Fruit fly (Drosophila melanogaster): ENCODE results near the gene CG3558.
A peak's percentile ranks its signal among the peaks of the same experiment; 100 is the strongest.

The CG3558 gene

dm6 chr2L:3039774-3040173 lies 47.1 kb downstream of the CG3558 start, which contains the start of the genes cnir and CG17221 (continued):
- TF ChIP-seq CG14860 (GFP tag; IDR thresholded peaks at IDR 0.05; ENCODE audit: partially characterized antibody) (no peak), dpn (GFP tag; optimal IDR thresholded peaks at IDR 0.05) (peak; percentile 70 to 76), CG1602 (GFP tag; optimal IDR thresholded peaks at IDR 0.05) (peak; percentile 40), Nf-YC (tag; optimal IDR thresholded peaks at IDR 0.05) (peak; percentile 54), HLHmδ (GFP tag; optimal IDR thresholded peaks at IDR 0.05) (no peak), bab2 (GFP tag; optimal IDR thresholded peaks at IDR 0.05) (peak; percentile 70), nmo (GFP tag; optimal IDR thresholded peaks at IDR 0.05) (peak; percentile 75), Eip74EF (GFP tag; optimal IDR thresholded peaks at IDR 0.05) (peak in 1 of 2 experiments; percentile 12), zen2 (GFP tag; IDR thresholded peaks at IDR 0.05; ENCODE audit: partially characterized antibody) (no peak; the same call in 2 of the 3 replicates), Hand (GFP tag; optimal IDR thresholded peaks at IDR 0.05) (peak; percentile 4), B-H2 (GFP tag; optimal IDR thresholded peaks at IDR 0.05) (peak; percentile 88), CG1647 (GFP tag; optimal IDR thresholded peaks at IDR 0.05) (peak; percentile 19), gsb (GFP tag; IDR thresholded peaks at IDR 0.05) (no peak), Sox100B (GFP tag; optimal IDR thresholded peaks at IDR 0.05) (peak; percentile 44), CG10267 (tag; optimal IDR thresholded peaks at IDR 0.05) (peak; percentile 97), luna (GFP tag; optimal IDR thresholded peaks at IDR 0.05) (peak; percentile 51), Ets65A (GFP tag) (peak; percentile 88), fd64A (GFP tag; optimal IDR thresholded peaks at IDR 0.05) (no peak), toy (GFP tag; IDR thresholded peaks at IDR 0.05) (no peak), maf-S (GFP tag; optimal IDR thresholded peaks at IDR 0.05) (peak; percentile 66), Spps (tag; optimal IDR thresholded peaks at IDR 0.05) (peak; percentile 31), Lpt (GFP tag; optimal IDR thresholded peaks at IDR 0.05) (no peak), CG12744 (GFP tag; optimal IDR thresholded peaks at IDR 0.05) (peak; percentile 17), emc (GFP tag; optimal IDR thresholded peaks at IDR 0.05) (peak; percentile 8), bowl (GFP tag; IDR thresholded peaks at IDR 0.05) (no peak), CG11093 (GFP tag; IDR thresholded peaks at IDR 0.05) (no peak), E2f1 (GFP tag; IDR thresholded peaks at IDR 0.05) (no peak), ken (GFP tag; IDR thresholded peaks at IDR 0.05) (no peak), Hsf (GFP tag; optimal IDR thresholded peaks at IDR 0.05) (peak; percentile 72), tna (GFP tag; IDR thresholded peaks at IDR 0.05; ENCODE audit: partially characterized antibody) (no peak), fru (optimal IDR thresholded peaks at IDR 0.05) (no peak), tll (GFP tag; optimal IDR thresholded peaks at IDR 0.05) (no peak), vnd (GFP tag; IDR thresholded peaks at IDR 0.05; ENCODE audit: partially characterized antibody) (peak; percentile 41; the same call in 1 of the 3 replicates), Hmx (GFP tag; optimal IDR thresholded peaks at IDR 0.05) (peak; percentile 52), CG31224 (GFP tag; IDR thresholded peaks at IDR 0.05) (no peak), sens (GFP tag) (peak; percentile 93), Dek (tag; optimal IDR thresholded peaks at IDR 0.05) (no peak), CG14965 (GFP tag; optimal IDR thresholded peaks at IDR 0.05; ENCODE audit: borderline replicate concordance) (no peak), stwl (tag; optimal IDR thresholded peaks at IDR 0.05) (peak; percentile 81), sisA (GFP tag; IDR thresholded peaks at IDR 0.05) (no peak; the same call in 1 of the 2 replicates), CG6813 (GFP tag; optimal IDR thresholded peaks at IDR 0.05) (no peak), Bteb2 (GFP tag; optimal IDR thresholded peaks at IDR 0.05) (peak; percentile 64), klu (GFP tag; IDR thresholded peaks at IDR 0.05) (no peak), CG30403 (GFP tag; optimal IDR thresholded peaks at IDR 0.05) (peak; percentile 78), CG13424 (tag; optimal IDR thresholded peaks at IDR 0.05) (peak; percentile 74), CG8944 (GFP tag; optimal IDR thresholded peaks at IDR 0.05) (peak; percentile 63), Hr78 (GFP tag; optimal IDR thresholded peaks at IDR 0.05) (no peak), CG32532 (GFP tag; IDR thresholded peaks at IDR 0.05) (peak; percentile 67), ara (GFP tag; IDR thresholded peaks at IDR 0.05) (0 out of 2 replicates have a peak, but pooled peaks have one; percentile 12), CG3163 (GFP tag; optimal IDR thresholded peaks at IDR 0.05) (peak; percentile 15), danr (GFP tag; IDR thresholded peaks at IDR 0.05) (no peak)
